Fruit fly (Drosophila melanogaster) whole organism, embryonic: ENCODE measurements around the gene nmo.

ENCODE experiments used
- CG12236 ChIP-seq: fragments of 200-800 bp; sonication (Bioruptor generic); optimal IDR thresholded peaks from 2 replicates; lab custom pipeline; 2016; ENCODE audit warnings: missing biosample characterization, missing genetic modification characterization
- CG2116 ChIP-seq: fragments of 200-800 bp; sonication (Bioruptor generic); optimal IDR thresholded peaks from 3 replicates; lab custom pipeline; 2018; ENCODE audit warnings: missing biosample characterization, mild to moderate bottlenecking, missing genetic modification characterization
- CG3847 ChIP-seq: fragments of 200-800 bp; sonication (Bioruptor generic); IDR thresholded peaks from 2 replicates; pipeline ENCODE4 v1.3.6; 2022; ENCODE audit warnings: missing biosample characterization, missing genetic modification characterization
- CG7357 ChIP-seq: fragments of 200-800 bp; sonication (Bioruptor generic); IDR thresholded peaks from 3 replicates; pipeline ENCODE4 v1.3.6; 2022; ENCODE audit warnings: missing biosample characterization, missing genetic modification characterization
- Sox102F ChIP-seq: fragments of 200-800 bp; sonication (Bioruptor generic); optimal IDR thresholded peaks from 2 replicates; lab custom pipeline; 2018; ENCODE audit warnings: missing biosample characterization, mild to moderate bottlenecking, missing genetic modification characterization, moderate library complexity
- gcm ChIP-seq: fragments of 200-800 bp; sonication (Bioruptor generic); optimal IDR thresholded peaks from 2 replicates; lab custom pipeline; 2019; ENCODE audit warnings: missing biosample characterization, mild to moderate bottlenecking, missing genetic modification characterization, moderate library complexity
- gro ChIP-seq: fragments of 200-800 bp; sonication (Bioruptor generic); optimal IDR thresholded peaks from 2 replicates; lab custom pipeline; 2016; ENCODE audit warnings: missing biosample characterization, missing genetic modification characterization
- lmd ChIP-seq: fragments of 200-800 bp; sonication (Bioruptor generic); IDR thresholded peaks from 2 replicates; pipeline ENCODE4 v1.3.6; 2022; ENCODE audit warnings: missing biosample characterization, missing genetic modification characterization
- lola ChIP-seq, 3 experiments: fragments of >200 bp in 2 of 3; fragments of 200-800 bp in 1 of 3; sonication (Bioruptor generic) in 1 of 3; optimal IDR thresholded peaks; 2 replicates each; lab custom pipeline; 2017 to 2019; ENCODE audit warnings: missing biosample characterization in 3 of 3, missing genetic modification characterization in 3 of 3, mild to moderate bottlenecking in 1 of 3, moderate library complexity in 1 of 3
- prd ChIP-seq, 3 experiments: fragments of >200 bp in 2 of 3; fragments of 200-800 bp in 1 of 3; sonication (Bioruptor generic) in 1 of 3; optimal IDR thresholded peaks in 2 of 3; IDR thresholded peaks in 1 of 3; 2 replicates in 2 of 3; 3 replicates in 1 of 3; pipeline versions ENCODE4 v1.3.6 to Lab custom; 2017 to 2022; ENCODE audit warnings: missing biosample characterization in 1 of 3, missing genetic modification characterization in 1 of 3
- run ChIP-seq: fragments of 200-800 bp; sonication (Bioruptor generic); optimal IDR thresholded peaks from 3 replicates; lab custom pipeline; 2018; ENCODE audit warnings: missing biosample characterization, mild to moderate bottlenecking, missing genetic modification characterization

DNA sequence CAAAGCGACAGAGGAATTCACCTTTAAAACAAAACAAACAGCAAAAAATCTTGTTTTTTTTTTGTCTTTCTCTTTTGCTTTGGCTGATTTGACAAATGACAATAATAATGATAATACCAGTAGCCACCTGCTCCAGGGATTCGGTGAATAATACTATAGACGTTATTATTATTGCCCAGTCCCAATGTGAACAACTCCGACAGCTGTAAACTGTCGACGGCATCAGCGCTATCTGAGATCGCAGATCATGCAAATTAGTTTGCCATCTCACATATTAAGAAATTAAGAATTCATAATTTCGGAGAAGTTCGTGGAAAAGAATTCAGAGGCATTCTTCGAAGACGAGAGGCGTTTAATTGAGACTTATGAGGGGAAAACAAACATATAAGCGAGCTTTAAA lies 107.4 kb downstream of the nmo start:
- TF ChIP-seq gcm (GFP tag; lab: Kevin White, UChicago), result no peak
- TF ChIP-seq CG3847 (GFP tag; lab: Robert Waterston, UW), result no peak
- TF ChIP-seq run, result no peak
- no peak for TF ChIP-seq lola (GFP tag; optimal IDR thresholded peaks at IDR 0.05; lab: Kevin White, UChicago)
- no peak for TF ChIP-seq CG12236 (GFP tag; lab: Kevin White, UChicago)
- no peak for TF ChIP-seq CG2116
- TF ChIP-seq lmd, result no peak
- TF ChIP-seq CG7357 (GFP tag; lab: Robert Waterston, UW), result no peak
- no peak for TF ChIP-seq prd (optimal IDR thresholded peaks at IDR 0.05; lab: Kevin White, UChicago)
- no peak for TF ChIP-seq prd (GFP tag; IDR thresholded peaks at IDR 0.05; lab: Robert Waterston, UW)
- TF ChIP-seq gro, result no peak
- no peak for TF ChIP-seq Sox102F (GFP tag; lab: Kevin White, UChicago)
